Worm (Caenorhabditis elegans) whole organism, L1 larva: Measurements from ENCODE around the gene F22F7.8.

Experiments used
- dsc-1 ChIP-seq: sonication (generic microtip); optimal IDR thresholded peaks from 2 replicates; lab custom pipeline; 2016; ENCODE audit warnings: mild to moderate bottlenecking, missing genetic modification characterization, missing compliant biosample characterization
- efl-1 ChIP-seq, 4 experiments: fragments of 150-350 bp; optimal IDR thresholded peaks in 3 of 4; peaks in 1 of 4; 1 replicate in 1 of 4; 2 replicates in 3 of 4; lab custom pipeline; 2014; ENCODE audit warnings: missing biosample characterization in 2 of 4, missing genetic modification characterization in 2 of 4, missing genetic modification reagents in 2 of 4
- fos-1 ChIP-seq: fragments of 150-350 bp; optimal IDR thresholded peaks from 2 replicates; lab custom pipeline; 2014; ENCODE audit warnings: missing biosample characterization, missing genetic modification characterization
- lin-39 ChIP-seq: fragments of 150-350 bp; optimal IDR thresholded peaks from 2 replicates; lab custom pipeline; 2014; ENCODE audit warnings: missing biosample characterization, missing genetic modification reagents, missing genetic modification characterization
- nhr-11 ChIP-seq: fragments of 150-350 bp; optimal IDR thresholded peaks from 2 replicates; lab custom pipeline; 2014; ENCODE audit warnings: missing biosample characterization, missing genetic modification characterization
- nhr-71 ChIP-seq: sonication (generic microtip); optimal IDR thresholded peaks from 2 replicates; lab custom pipeline; 2016; ENCODE audit warnings: mild to moderate bottlenecking, missing genetic modification characterization, moderate library complexity, missing compliant biosample characterization
- skn-1 ChIP-seq: fragments of 150-350 bp; optimal IDR thresholded peaks from 2 replicates; lab custom pipeline; 2014; ENCODE audit warnings: missing biosample characterization, missing genetic modification characterization
- snpc-4 ChIP-seq: fragments of 150-350 bp; optimal IDR thresholded peaks from 2 replicates; lab custom pipeline; 2014; ENCODE audit warnings: missing biosample characterization, missing genetic modification characterization
- unc-30 ChIP-seq: sonication (generic microtip); optimal IDR thresholded peaks from 2 replicates; lab custom pipeline; 2017; ENCODE audit warnings: missing biosample characterization, missing genetic modification characterization
- ztf-11 ChIP-seq, 2 experiments: sonication (generic microtip); optimal IDR thresholded peaks; 2 replicates each; lab custom pipeline; 2016 to 2017; ENCODE audit warnings: missing genetic modification characterization in 2 of 2, missing biosample characterization in 1 of 2, missing compliant biosample characterization in 1 of 2

ce11 chrV:2159331-2159730, 37.6 kb upstream of the F22F7.8 start, which contains the start of gene C45H4.14:
- TF ChIP-seq nhr-11 (tag; lab: Kevin White, UChicago), result no peak
- no peak for TF ChIP-seq snpc-4 (tag; lab: Kevin White, UChicago)
- no peak for TF ChIP-seq dsc-1 (tag; lab: Kevin White, UChicago)
- no peak for TF ChIP-seq nhr-71 (tag; lab: Kevin White, UChicago)
- TF ChIP-seq lin-39 (tag; lab: Kevin White, UChicago), result no peak
- no peak for TF ChIP-seq ztf-11 (tag; optimal IDR thresholded peaks at IDR 0.05; lab: Kevin White, UChicago)
- no peak for TF ChIP-seq efl-1 (optimal IDR thresholded peaks at IDR 0.05; lab: Kevin White, UChicago)
- no peak for TF ChIP-seq efl-1 (GFP tag; optimal IDR thresholded peaks at IDR 0.05 in 1 of 2; lab: Kevin White, UChicago)
- no peak for TF ChIP-seq unc-30 (tag; lab: Kevin White, UChicago)
- TF ChIP-seq skn-1 (tag; lab: Kevin White, UChicago), result no peak
- TF ChIP-seq fos-1 (tag; lab: Kevin White, UChicago), result no peak
